Fruit fly (Drosophila melanogaster): Measurements from ENCODE around the gene Trf2.

Trf2 gene

DNA sequence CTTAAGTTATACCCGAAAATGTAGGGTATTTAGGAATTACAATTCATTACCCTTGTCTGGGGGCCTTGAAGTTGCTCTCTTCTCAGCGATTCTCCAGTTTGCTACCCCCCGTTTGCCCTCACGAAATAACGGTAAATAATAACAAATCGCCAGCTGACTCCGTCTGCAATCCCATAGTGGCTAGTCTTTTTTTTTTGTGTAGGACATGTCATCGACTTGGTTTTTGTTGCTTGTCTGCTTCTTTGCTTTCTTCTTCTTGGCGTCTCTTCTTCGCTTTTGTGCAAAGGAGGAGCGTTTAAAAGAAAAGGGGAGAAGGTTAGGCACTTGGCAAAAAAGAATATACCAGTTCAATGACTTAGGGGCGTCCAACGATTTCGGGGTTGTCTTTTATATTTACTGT is 7.1 kb downstream of the Trf2 start (continued):
- TF ChIP-seq CG9817 (tag; optimal IDR thresholded peaks at IDR 0.05) (no peak), sens (GFP tag) (peak; percentile 27)

dm6 chrX:8416956-8417355 is 7.9 kb downstream of the Trf2 start:
- TF ChIP-seq CG12299 (tag; optimal IDR thresholded peaks at IDR 0.05) (no peak), Antp (GFP tag; optimal IDR thresholded peaks at IDR 0.05) (peak; percentile 47), lmd (GFP tag; IDR thresholded peaks at IDR 0.05) (peak; percentile 39), CG2678 (tag; optimal IDR thresholded peaks at IDR 0.05) (peak; percentile 48), her (GFP tag; optimal IDR thresholded peaks at IDR 0.05) (no peak), Bdp1 (GFP tag; optimal IDR thresholded peaks at IDR 0.05) (no peak), CG30431 (GFP tag; optimal IDR thresholded peaks at IDR 0.05) (no peak), CG10209 (GFP tag; optimal IDR thresholded peaks at IDR 0.05) (no peak), CG17612 (GFP tag; IDR thresholded peaks at IDR 0.05) (no peak), CG15479 (GFP tag; optimal IDR thresholded peaks at IDR 0.05) (no peak), hkb (optimal IDR thresholded peaks at IDR 0.05) (no peak), hkb (GFP tag; IDR thresholded peaks at IDR 0.05) (no peak), insv (GFP tag; optimal IDR thresholded peaks at IDR 0.05) (no peak), CG16815 (GFP tag; optimal IDR thresholded peaks at IDR 0.05) (no peak), CG31441 (GFP tag; IDR thresholded peaks at IDR 0.05) (no peak), lov (optimal IDR thresholded peaks at IDR 0.05) (no peak), lov (GFP tag; IDR thresholded peaks at IDR 0.05) (no peak), CG17802 (tag; optimal IDR thresholded peaks at IDR 0.05) (no peak), CG7556 (GFP tag; optimal IDR thresholded peaks at IDR 0.05) (no peak), Dp (GFP tag; optimal IDR thresholded peaks at IDR 0.05) (no peak), slbo (GFP tag; IDR thresholded peaks at IDR 0.05) (no peak), dysf (GFP tag; IDR thresholded peaks at IDR 0.05) (no peak), NK7.1 (GFP tag; optimal IDR thresholded peaks at IDR 0.05) (no peak), CG7839 (tag; optimal IDR thresholded peaks at IDR 0.05) (peak; percentile 52), CG1792 (GFP tag; optimal IDR thresholded peaks at IDR 0.05) (no peak), hb (GFP tag; IDR thresholded peaks at IDR 0.05; ENCODE audit: partially characterized antibody) (no peak), CG5245 (GFP tag; optimal IDR thresholded peaks at IDR 0.05) (no peak), bsh (GFP tag; optimal IDR thresholded peaks at IDR 0.05) (peak in 1 of 2 experiments; percentile 13), Aef1 (GFP tag; IDR thresholded peaks at IDR 0.05) (no peak), ara (GFP tag; IDR thresholded peaks at IDR 0.05) (no peak), ap (GFP tag; IDR thresholded peaks at IDR 0.05) (no peak), NFAT (GFP tag; IDR thresholded peaks at IDR 0.05) (no peak), croc (GFP tag; conservative IDR thresholded peaks at IDR 0.05) (no peak), Xrp1 (GFP tag; IDR thresholded peaks at IDR 0.05) (no peak), so (GFP tag; IDR thresholded peaks at IDR 0.05) (no peak), jumu (GFP tag; optimal IDR thresholded peaks at IDR 0.05) (peak; percentile 29), nom (GFP tag; optimal IDR thresholded peaks at IDR 0.05) (no peak), CG8944 (GFP tag; optimal IDR thresholded peaks at IDR 0.05) (no peak), C15 (GFP tag; IDR thresholded peaks at IDR 0.05) (no peak), Med (GFP tag) (peak; percentile 68), twi (tag; optimal IDR thresholded peaks at IDR 0.05) (no peak), CG14965 (GFP tag; optimal IDR thresholded peaks at IDR 0.05; ENCODE audit: borderline replicate concordance) (no peak), CG6175 (GFP tag; IDR thresholded peaks at IDR 0.05) (no peak), CG33213 (GFP tag; optimal IDR thresholded peaks at IDR 0.05) (no peak), CG15696 (tag; optimal IDR thresholded peaks at IDR 0.05) (no peak), CG11504 (tag; optimal IDR thresholded peaks at IDR 0.05) (peak; percentile 44), Fer1 (GFP tag; optimal IDR thresholded peaks at IDR 0.05) (no peak), bab2 (GFP tag; optimal IDR thresholded peaks at IDR 0.05) (peak; percentile 32), CG32532 (GFP tag; IDR thresholded peaks at IDR 0.05) (no peak)

All from whole organism, embryonic.